Fruit fly (Drosophila melanogaster) whole organism, pupa: Measurements from ENCODE around the gene CG5149.

Source experiments
- CG10348 ChIP-seq: fragments of 200-800 bp; sonication (Bioruptor generic); IDR thresholded peaks from 2 replicates; pipeline ENCODE4 v1.3.6; 2022; ENCODE audit warnings: missing biosample characterization, missing genetic modification characterization
- CG12605 ChIP-seq: fragments of 200-800 bp; sonication (Bioruptor generic); IDR thresholded peaks from 2 replicates; pipeline ENCODE4 v1.3.6; 2022; ENCODE audit warnings: missing biosample characterization, missing genetic modification characterization
- CG13204 ChIP-seq: fragments of 200-800 bp; sonication (Bioruptor generic); optimal IDR thresholded peaks from 2 replicates; lab custom pipeline; 2018; ENCODE audit warnings: missing biosample characterization, mild to moderate bottlenecking, missing genetic modification characterization, moderate library complexity
- CG17806 ChIP-seq: fragments of 200-800 bp; sonication (Bioruptor generic); optimal IDR thresholded peaks from 2 replicates; lab custom pipeline; 2018; ENCODE audit warnings: missing biosample characterization, mild to moderate bottlenecking, missing genetic modification characterization, moderate library complexity
- CG32121 ChIP-seq: fragments of 200-800 bp; sonication (Bioruptor generic); IDR thresholded peaks from 2 replicates; pipeline ENCODE4 v1.3.6; 2022; ENCODE audit warnings: missing biosample characterization, missing genetic modification characterization
- CG34367 ChIP-seq: fragments of 200-800 bp; sonication (Bioruptor generic); optimal IDR thresholded peaks from 2 replicates; lab custom pipeline; 2018; ENCODE audit warnings: missing biosample characterization, mild to moderate bottlenecking, missing genetic modification characterization
- CG4496 ChIP-seq: fragments of 200-800 bp; sonication (Bioruptor generic); IDR thresholded peaks from 3 replicates; pipeline ENCODE4 v1.3.6; 2022; ENCODE audit warnings: missing biosample characterization, missing genetic modification characterization
- CG8159 ChIP-seq: fragments of 200-800 bp; sonication (Bioruptor generic); optimal IDR thresholded peaks from 3 replicates; lab custom pipeline; 2018; ENCODE audit warnings: missing biosample characterization, mild to moderate bottlenecking, missing genetic modification characterization, moderate library complexity
- CG8301 ChIP-seq: fragments of 200-800 bp; sonication (Bioruptor generic); optimal IDR thresholded peaks from 2 replicates; lab custom pipeline; 2018; ENCODE audit warnings: missing biosample characterization, mild to moderate bottlenecking, missing genetic modification characterization
- D1 ChIP-seq: fragments of 200-800 bp; sonication (Bioruptor generic); optimal IDR thresholded peaks from 2 replicates; lab custom pipeline; 2018; ENCODE audit warnings: missing biosample characterization, mild to moderate bottlenecking, missing genetic modification characterization, moderate library complexity
- Pif1B ChIP-seq: fragments of 200-800 bp; sonication (Bioruptor generic); optimal IDR thresholded peaks from 3 replicates; lab custom pipeline; 2016; ENCODE audit warnings: missing biosample characterization, missing genetic modification characterization
- gl ChIP-seq: fragments of 200-800 bp; sonication (Bioruptor generic); optimal IDR thresholded peaks from 2 replicates; lab custom pipeline; 2018; ENCODE audit warnings: missing biosample characterization, mild to moderate bottlenecking, missing genetic modification characterization

- no peak for TF ChIP-seq CG34367 (tag; lab: Kevin White, UChicago)
- TF ChIP-seq CG10348 (GFP tag; lab: Robert Waterston, UW), result no peak
- TF ChIP-seq CG32121 (GFP tag; lab: Robert Waterston, UW), result no peak
- no peak for TF ChIP-seq gl (tag; lab: Kevin White, UChicago)
- no peak for TF ChIP-seq D1 (tag; lab: Kevin White, UChicago)
- no peak for TF ChIP-seq Pif1B
- no peak for TF ChIP-seq CG13204 (GFP tag; lab: Kevin White, UChicago)
- TF ChIP-seq CG4496, result no peak
- TF ChIP-seq CG8301, result no peak
- TF ChIP-seq CG8159, result no peak
- no peak for TF ChIP-seq CG17806
- no peak for TF ChIP-seq CG12605 (GFP tag; lab: Robert Waterston, UW)
Measured at dm6 chr2L:7425690-7426056, 37.6 kb upstream of the CG5149 start.
